Worm (Caenorhabditis elegans): ENCODE results near the gene B0554.4.

B0554.4 gene

ce11 chrV:403028-403427, 25.9 kb upstream of the B0554.4 start, which contains the start of gene srh-62:
Gene srh-62, minus strand, starts transcription at chrV:403128.
- TF ChIP-seq ceh-82 (tag; optimal IDR thresholded peaks at IDR 0.05) (no peak), alr-1 (tag; optimal IDR thresholded peaks at IDR 0.05) (no peak), lin-39 (tag; optimal IDR thresholded peaks at IDR 0.05) (no peak), aly-2 (tag; optimal IDR thresholded peaks at IDR 0.05) (no peak), sem-4 (tag; optimal IDR thresholded peaks at IDR 0.05) (no peak), peb-1 (tag; optimal IDR thresholded peaks at IDR 0.05) (no peak), skn-1 (tag; optimal IDR thresholded peaks at IDR 0.05) (no peak), dmd-4 (tag; optimal IDR thresholded peaks at IDR 0.05) (no peak), ztf-4 (tag; optimal IDR thresholded peaks at IDR 0.05) (no peak), unc-62 (GFP tag; optimal IDR thresholded peaks at IDR 0.05) (no peak), Y55F3AM.14 (GFP tag; optimal IDR thresholded peaks at IDR 0.05) (no peak), ZK546.5 (tag; optimal IDR thresholded peaks at IDR 0.05) (no peak), C34F6.9 (tag; optimal IDR thresholded peaks at IDR 0.05) (no peak), unc-39 (tag; optimal IDR thresholded peaks at IDR 0.05) (no peak), egl-27 (tag; optimal IDR thresholded peaks at IDR 0.05) (no peak), elt-1 (tag; optimal IDR thresholded peaks at IDR 0.05) (no peak), snpc-4 (tag; optimal IDR thresholded peaks at IDR 0.05) (no peak), nhr-6 (tag; optimal IDR thresholded peaks at IDR 0.05) (no peak)

ce11 chrV:404210-404669, 24.7 kb upstream of the B0554.4 start, which contains the start of gene nhr-252:
Gene nhr-252, plus strand, starts transcription at chrV:404619.
- TF ChIP-seq C34F6.9 (tag; optimal IDR thresholded peaks at IDR 0.05): no peak
- TF ChIP-seq sma-9 (GFP tag; optimal IDR thresholded peaks at IDR 0.05): peak; percentile 35
- no peak for TF ChIP-seq sma-9 (tag; optimal IDR thresholded peaks at IDR 0.05)

ce11 chrV:412820-413219, 16.1 kb upstream of the B0554.4 start:
- no peak for TF ChIP-seq sem-4 (tag; optimal IDR thresholded peaks at IDR 0.05)
- TF ChIP-seq blmp-1 (tag; optimal IDR thresholded peaks at IDR 0.05; ENCODE audit: insufficient read depth): no peak
- TF ChIP-seq nhr-12 (tag; optimal IDR thresholded peaks at IDR 0.05): no peak
- no peak for TF ChIP-seq ztf-1 (GFP tag; conservative IDR thresholded peaks at IDR 0.05)
- TF ChIP-seq unc-39 (tag; optimal IDR thresholded peaks at IDR 0.05): no peak
- TF ChIP-seq Y55F3AM.14 (GFP tag; optimal IDR thresholded peaks at IDR 0.05): no peak
- no peak for TF ChIP-seq lin-13 (GFP tag; optimal IDR thresholded peaks at IDR 0.05)
- TF ChIP-seq nhr-237 (tag; optimal IDR thresholded peaks at IDR 0.05): no peak
- TF ChIP-seq unc-55 (GFP tag; optimal IDR thresholded peaks at IDR 0.05): no peak
- no peak for TF ChIP-seq nhr-21 (tag; optimal IDR thresholded peaks at IDR 0.05)
- TF ChIP-seq dmd-4 (tag; optimal IDR thresholded peaks at IDR 0.05): no peak
- TF ChIP-seq snpc-4 (tag; optimal IDR thresholded peaks at IDR 0.05): no peak
- no peak for TF ChIP-seq ztf-4 (tag; optimal IDR thresholded peaks at IDR 0.05)
- no peak for TF ChIP-seq mbf-1 (tag; optimal IDR thresholded peaks at IDR 0.05)
- no peak for TF ChIP-seq gmeb-1 (tag; optimal IDR thresholded peaks at IDR 0.05)
- no peak for TF ChIP-seq sma-9 (GFP tag; optimal IDR thresholded peaks at IDR 0.05)
- no peak for TF ChIP-seq sma-9 (tag; optimal IDR thresholded peaks at IDR 0.05)
- TF ChIP-seq lin-11 (tag; optimal IDR thresholded peaks at IDR 0.05): no peak
- no peak for TF ChIP-seq crh-2 (tag; optimal IDR thresholded peaks at IDR 0.05)
- TF ChIP-seq elt-3 (tag; optimal IDR thresholded peaks at IDR 0.05): no peak

- TF ChIP-seq sma-9 (GFP tag; optimal IDR thresholded peaks at IDR 0.05) (peak; percentile 46), sma-9 (tag; optimal IDR thresholded peaks at IDR 0.05) (no peak), mbf-1 (tag; optimal IDR thresholded peaks at IDR 0.05) (no peak), lin-39 (tag; optimal IDR thresholded peaks at IDR 0.05) (no peak), fos-1 (tag; optimal IDR thresholded peaks at IDR 0.05) (peak; percentile 69)
These were observed 14.3 kb upstream of the B0554.4 start, which contains the start of gene dod-19 for ce11 chrV:414630-415029. Gene dod-19, minus strand, starts transcription at chrV:414759.

- peak; percentile 79 for TF ChIP-seq fos-1 (tag; optimal IDR thresholded peaks at IDR 0.05)
- no peak for TF ChIP-seq nhr-77 (tag; optimal IDR thresholded peaks at IDR 0.05)
These were observed 13.9 kb upstream of the B0554.4 start for ce11 chrV:415072-415471.

Data from whole organism, L2 larva.